Worm (Caenorhabditis elegans): ENCODE data around the gene R144.3.

Gene R144.3

ce11 chrIII:5068675-5069233 lies 47.0 kb downstream of the R144.3 start, which contains the start of the genes C45G9.11 and C45G9.2 (continued):
- TF ChIP-seq egl-27 (tag; optimal IDR thresholded peaks at IDR 0.05): no peak
- TF ChIP-seq nhr-76 (tag; optimal IDR thresholded peaks at IDR 0.05): no peak
- TF ChIP-seq fkh-10 (GFP tag; optimal IDR thresholded peaks at IDR 0.05): no peak
- TF ChIP-seq aly-2 (tag; optimal IDR thresholded peaks at IDR 0.05): peak; percentile 45
- peak; percentile 58 for TF ChIP-seq hlh-17 (GFP tag; optimal IDR thresholded peaks at IDR 0.05; ENCODE audit: borderline replicate concordance)
- TF ChIP-seq lin-35 (GFP tag; optimal IDR thresholded peaks at IDR 0.05): peak; percentile 93 to 96
- peak; percentile 40 for TF ChIP-seq C16A3.4 (tag; optimal IDR thresholded peaks at IDR 0.05)
- TF ChIP-seq aha-1 (tag; optimal IDR thresholded peaks at IDR 0.05): no peak
- peak; percentile 90 for TF ChIP-seq tbx-2 (tag; optimal IDR thresholded peaks at IDR 0.05)
- peak in 1 of 2 experiments; percentile 92 for TF ChIP-seq ztf-11 (tag; optimal IDR thresholded peaks at IDR 0.05)
- peak; percentile 68 for TF ChIP-seq fkh-8 (tag; optimal IDR thresholded peaks at IDR 0.05)
- TF ChIP-seq snpc-4 (tag; optimal IDR thresholded peaks at IDR 0.05): peak; percentile 63
- TF ChIP-seq nhr-28 (tag; optimal IDR thresholded peaks at IDR 0.05): no peak
- peak; percentile 84 for TF ChIP-seq vab-15 (tag; optimal IDR thresholded peaks at IDR 0.05)
- no peak for TF ChIP-seq nhr-12 (tag; optimal IDR thresholded peaks at IDR 0.05)
- peak; percentile 92 for TF ChIP-seq dsc-1 (tag; optimal IDR thresholded peaks at IDR 0.05)
- TF ChIP-seq ets-5 (GFP tag; IDR thresholded peaks at IDR 0.05): no peak
- TF ChIP-seq ceh-88 (GFP tag; IDR thresholded peaks at IDR 0.05): peak; percentile 40; the same call in 1 of the 2 replicates
- peak in 2 of 6 experiments; percentile 22 to 48 for TF ChIP-seq elt-3 (tag; optimal IDR thresholded peaks at IDR 0.05)
- TF ChIP-seq fkh-4 (tag; optimal IDR thresholded peaks at IDR 0.05; ENCODE audit: borderline replicate concordance): peak; percentile 93
- TF ChIP-seq jun-1 (tag; optimal IDR thresholded peaks at IDR 0.05): no peak
- TF ChIP-seq snu-23 (GFP tag; optimal IDR thresholded peaks at IDR 0.05): peak; percentile 85
- peak; percentile 85 for TF ChIP-seq unc-98 (GFP tag; IDR thresholded peaks at IDR 0.05)
- TF ChIP-seq ces-1 (GFP tag; optimal IDR thresholded peaks at IDR 0.05): no peak
- TF ChIP-seq alr-1 (tag; optimal IDR thresholded peaks at IDR 0.05; ENCODE audit: borderline replicate concordance): no peak
- TF ChIP-seq pqm-1 (tag; optimal IDR thresholded peaks at IDR 0.05): no peak
- peak; percentile 26 for TF ChIP-seq F16B12.6 (tag; optimal IDR thresholded peaks at IDR 0.05)
- TF ChIP-seq unc-86 (tag; optimal IDR thresholded peaks at IDR 0.05): peak; percentile 60
- TF ChIP-seq nhr-237 (tag; optimal IDR thresholded peaks at IDR 0.05): no peak
- TF ChIP-seq unc-130 (tag; optimal IDR thresholded peaks at IDR 0.05): peak; percentile 79
- TF ChIP-seq Y116A8C.19 (tag; optimal IDR thresholded peaks at IDR 0.05; ENCODE audit: borderline replicate concordance): peak; percentile 79
- peak; percentile 19 for TF ChIP-seq skn-1 (tag; optimal IDR thresholded peaks at IDR 0.05)
- TF ChIP-seq lin-13 (GFP tag; optimal IDR thresholded peaks at IDR 0.05): peak; percentile 54
- TF ChIP-seq isw-1 (GFP tag; IDR thresholded peaks at IDR 0.05): peak; percentile 62
- TF ChIP-seq ama-1 (optimal IDR thresholded peaks at IDR 0.05): no peak
- peak; percentile 88 for TF ChIP-seq pax-3 (tag; optimal IDR thresholded peaks at IDR 0.05)
- TF ChIP-seq lin-14 (GFP tag; optimal IDR thresholded peaks at IDR 0.05): peak; percentile 78
- TF ChIP-seq mef-2 (tag; optimal IDR thresholded peaks at IDR 0.05): no peak
- TF ChIP-seq C04F5.9 (tag; optimal IDR thresholded peaks at IDR 0.05): peak; percentile 84
- peak; percentile 87 for TF ChIP-seq egl-13 (tag; optimal IDR thresholded peaks at IDR 0.05)
- TF ChIP-seq lin-39 (tag; optimal IDR thresholded peaks at IDR 0.05): peak; percentile 48
- TF ChIP-seq hpl-2 (GFP tag; optimal IDR thresholded peaks at IDR 0.05): no peak
- peak; percentile 16 for TF ChIP-seq C34B4.2 (tag; optimal IDR thresholded peaks at IDR 0.05)
- TF ChIP-seq mdl-1 (tag; optimal IDR thresholded peaks at IDR 0.05): peak in 1 of 2 experiments; percentile 38
- peak; percentile 98 for TF ChIP-seq rnt-1 (tag; optimal IDR thresholded peaks at IDR 0.05)
- TF ChIP-seq unc-62 (GFP tag; optimal IDR thresholded peaks at IDR 0.05): no peak
- TF ChIP-seq fos-1 (tag; optimal IDR thresholded peaks at IDR 0.05): peak; percentile 26
- peak; percentile 48 for TF ChIP-seq blmp-1 (tag; optimal IDR thresholded peaks at IDR 0.05)
